Fruit fly (Drosophila melanogaster) whole organism, embryonic: Measurements from ENCODE around the gene CG13108.

Source experiments
- Adf1 ChIP-seq: fragments of 200-800 bp; sonication (Bioruptor generic); IDR thresholded peaks from 2 replicates; pipeline ENCODE4 v1.3.6; 2022; ENCODE audit warnings: missing biosample characterization, missing genetic modification characterization
- Atf6 ChIP-seq: fragments of 200-800 bp; sonication (Bioruptor generic); IDR thresholded peaks from 2 replicates; pipeline ENCODE4 v1.3.6; 2022; ENCODE audit warnings: missing biosample characterization, missing genetic modification characterization
- B-H2 ChIP-seq: fragments of 200-800 bp; sonication (Bioruptor generic); optimal IDR thresholded peaks from 2 replicates; lab custom pipeline; 2018; ENCODE audit warnings: missing biosample characterization, mild to moderate bottlenecking, missing genetic modification characterization
- BtbVII ChIP-seq: fragments of 200-800 bp; sonication (Bioruptor generic); optimal IDR thresholded peaks from 3 replicates; lab custom pipeline; 2017; ENCODE audit warnings: missing biosample characterization, mild to moderate bottlenecking, missing genetic modification characterization
- C15 ChIP-seq: fragments of 200-800 bp; sonication (Bioruptor generic); IDR thresholded peaks from 3 replicates; pipeline ENCODE4 v1.3.6; 2022; ENCODE audit warnings: missing biosample characterization, missing genetic modification characterization
- CG10147 ChIP-seq: fragments of 200-800 bp; sonication (Bioruptor generic); optimal IDR thresholded peaks from 2 replicates; lab custom pipeline; 2019; ENCODE audit warnings: missing biosample characterization, mild to moderate bottlenecking, missing genetic modification characterization, moderate library complexity
- CG10321 ChIP-seq: fragments of 200-800 bp; sonication (Bioruptor generic); IDR thresholded peaks from 2 replicates; pipeline ENCODE4 v1.3.6; 2022; ENCODE audit warnings: missing biosample characterization, missing genetic modification characterization
- CG10565 ChIP-seq: fragments of 200-800 bp; sonication (Bioruptor generic); optimal IDR thresholded peaks from 3 replicates; lab custom pipeline; 2016; ENCODE audit warnings: missing biosample characterization, mild to moderate bottlenecking, missing genetic modification characterization
- CG12071 ChIP-seq: fragments of 200-800 bp; sonication (Bioruptor generic); optimal IDR thresholded peaks from 3 replicates; lab custom pipeline; 2018; ENCODE audit warnings: missing biosample characterization, mild to moderate bottlenecking, missing genetic modification characterization
- CG13775 ChIP-seq: fragments of 200-800 bp; sonication (Bioruptor generic); optimal IDR thresholded peaks from 3 replicates; lab custom pipeline; 2017; ENCODE audit warnings: missing biosample characterization, mild to moderate bottlenecking, missing genetic modification characterization
- CG13894 ChIP-seq: fragments of 200-800 bp; sonication (Bioruptor generic); optimal IDR thresholded peaks from 3 replicates; lab custom pipeline; 2018; ENCODE audit warnings: missing biosample characterization, mild to moderate bottlenecking, missing genetic modification characterization, moderate library complexity
- CG16815 ChIP-seq: fragments of 200-800 bp; sonication (Bioruptor generic); optimal IDR thresholded peaks from 3 replicates; lab custom pipeline; 2017; ENCODE audit warnings: missing biosample characterization, mild to moderate bottlenecking, missing genetic modification characterization
- CG17568 ChIP-seq: fragments of 200-800 bp; sonication (Bioruptor generic); optimal IDR thresholded peaks from 2 replicates; lab custom pipeline; 2018; ENCODE audit warnings: missing biosample characterization, mild to moderate bottlenecking, missing genetic modification characterization, moderate library complexity
- CG18262 ChIP-seq: fragments of 200-800 bp; optimal IDR thresholded peaks from 3 replicates; lab custom pipeline; 2019; ENCODE audit warnings: missing biosample characterization, mild to moderate bottlenecking, missing genetic modification characterization, moderate library complexity
- CG3847 ChIP-seq: fragments of 200-800 bp; sonication (Bioruptor generic); IDR thresholded peaks from 2 replicates; pipeline ENCODE4 v1.3.6; 2022; ENCODE audit warnings: missing biosample characterization, missing genetic modification characterization
- CG8290 ChIP-seq, 3 experiments: fragments of 200-800 bp; sonication (Bioruptor generic); optimal IDR thresholded peaks; 2 replicates each; lab custom pipeline; 2016 to 2019; ENCODE audit warnings: missing biosample characterization in 3 of 3, missing genetic modification characterization in 3 of 3, mild to moderate bottlenecking in 2 of 3, moderate library complexity in 1 of 3
- CG8944 ChIP-seq: fragments of 200-800 bp; sonication (Bioruptor generic); optimal IDR thresholded peaks from 3 replicates; lab custom pipeline; 2016; ENCODE audit warnings: missing biosample characterization, missing genetic modification characterization
- Dbx ChIP-seq: fragments of 200-800 bp; sonication (Bioruptor generic); IDR thresholded peaks from 3 replicates; pipeline ENCODE4 v1.3.6; 2022; ENCODE audit warnings: missing biosample characterization, missing genetic modification characterization
- Dfd ChIP-seq, 2 experiments: fragments of >200 bp; optimal IDR thresholded peaks; 2 replicates each; lab custom pipeline; 2017; ENCODE audit warnings: missing biosample characterization in 2 of 2, missing genetic modification characterization in 2 of 2
- Ets97D ChIP-seq: fragments of 200-800 bp; sonication (Bioruptor generic); optimal IDR thresholded peaks from 3 replicates; lab custom pipeline; 2016; ENCODE audit warnings: missing biosample characterization, missing genetic modification characterization
- Fer1 ChIP-seq: fragments of 200-800 bp; sonication (Bioruptor generic); optimal IDR thresholded peaks from 2 replicates; lab custom pipeline; 2017; ENCODE audit warnings: missing biosample characterization, mild to moderate bottlenecking, missing genetic modification characterization
- Hand ChIP-seq: fragments of 200-800 bp; sonication (Bioruptor generic); optimal IDR thresholded peaks from 2 replicates; lab custom pipeline; 2017; ENCODE audit warnings: mild to moderate bottlenecking, missing biosample characterization, missing genetic modification reagents, missing genetic modification characterization
- Hmr ChIP-seq: fragments of 200-800 bp; sonication (Bioruptor generic); optimal IDR thresholded peaks from 3 replicates; lab custom pipeline; 2017; ENCODE audit warnings: mild to moderate bottlenecking, missing biosample characterization, missing genetic modification reagents, missing genetic modification characterization
- Hr39 ChIP-seq: fragments of >200 bp; optimal IDR thresholded peaks from 2 replicates; lab custom pipeline; 2017
- Side ChIP-seq: fragments of 200-800 bp; sonication (Bioruptor generic); optimal IDR thresholded peaks from 2 replicates; lab custom pipeline; 2016; ENCODE audit warnings: missing biosample characterization, missing genetic modification characterization
- Spps ChIP-seq: fragments of 200-800 bp; sonication (Bioruptor generic); optimal IDR thresholded peaks from 2 replicates; lab custom pipeline; 2018; ENCODE audit warnings: missing biosample characterization, mild to moderate bottlenecking, missing genetic modification characterization
- Usf ChIP-seq: fragments of 200-800 bp; sonication (Bioruptor generic); optimal IDR thresholded peaks from 2 replicates; lab custom pipeline; 2017; ENCODE audit warnings: missing genotype, missing biosample characterization, missing genetic modification characterization
- Xrp1 ChIP-seq: fragments of 200-800 bp; sonication (Bioruptor generic); IDR thresholded peaks from 2 replicates; pipeline ENCODE4 v1.3.6; 2022; ENCODE audit warnings: missing biosample characterization, missing genetic modification characterization
- bsh ChIP-seq, 2 experiments: fragments of 200-800 bp; sonication (Bioruptor generic); optimal IDR thresholded peaks; 2 replicates each; lab custom pipeline; 2017 to 2018; ENCODE audit warnings: mild to moderate bottlenecking in 2 of 2, missing biosample characterization in 2 of 2, missing genetic modification characterization in 2 of 2, moderate library complexity in 1 of 2
- chinmo ChIP-seq: fragments of 200-800 bp; sonication (Bioruptor generic); IDR thresholded peaks from 4 replicates; pipeline ENCODE4 v1.3.6; 2022; ENCODE audit warnings: missing biosample characterization, missing genetic modification characterization; ENCODE audit not compliant: partially characterized antibody
- crol ChIP-seq: fragments of 200-800 bp; sonication (Bioruptor generic); IDR thresholded peaks from 2 replicates; pipeline ENCODE4 v1.3.6; 2022; ENCODE audit warnings: missing biosample characterization, missing genetic modification characterization
- danr ChIP-seq: fragments of 200-800 bp; sonication (Bioruptor generic); IDR thresholded peaks from 2 replicates; pipeline ENCODE4 v1.3.6; 2022; ENCODE audit warnings: missing biosample characterization, missing genetic modification characterization
- ewg ChIP-seq: fragments of 200-800 bp; sonication (Bioruptor generic); optimal IDR thresholded peaks from 3 replicates; lab custom pipeline; 2017; ENCODE audit warnings: mild to moderate bottlenecking, missing biosample characterization, missing genetic modification reagents, missing genetic modification characterization
- exex ChIP-seq: fragments of 200-800 bp; sonication (Bioruptor generic); optimal IDR thresholded peaks from 4 replicates; lab custom pipeline; 2018; ENCODE audit warnings: missing biosample characterization, mild to moderate bottlenecking, missing genetic modification characterization, moderate library complexity
- gce ChIP-seq: fragments of 200-800 bp; sonication (Bioruptor generic); IDR thresholded peaks from 3 replicates; pipeline ENCODE4 v1.3.6; 2022; ENCODE audit warnings: missing biosample characterization, missing genetic modification characterization
- hkb ChIP-seq, 2 experiments: fragments of 200-800 bp in 1 of 2; fragments of >200 bp in 1 of 2; sonication (Bioruptor generic) in 1 of 2; IDR thresholded peaks in 1 of 2; optimal IDR thresholded peaks in 1 of 2; 2 replicates each; pipeline versions ENCODE4 v1.3.6 to Lab custom; 2017 to 2022; ENCODE audit warnings: missing biosample characterization in 1 of 2, missing genetic modification characterization in 1 of 2
- inv ChIP-seq: fragments of 200-800 bp; sonication (Bioruptor generic); IDR thresholded peaks from 2 replicates; pipeline ENCODE4 v1.3.6; 2022; ENCODE audit warnings: missing biosample characterization, missing genetic modification characterization; ENCODE audit not compliant: partially characterized antibody
- kah ChIP-seq: fragments of 200-800 bp; sonication (Bioruptor generic); optimal IDR thresholded peaks from 2 replicates; lab custom pipeline; 2018; ENCODE audit warnings: missing biosample characterization, mild to moderate bottlenecking, missing genetic modification characterization
- lbe ChIP-seq: fragments of 200-800 bp; sonication (Bioruptor generic); optimal IDR thresholded peaks from 2 replicates; lab custom pipeline; 2016; ENCODE audit warnings: missing biosample characterization, mild to moderate bottlenecking, missing genetic modification characterization
- nom ChIP-seq: fragments of 200-800 bp; sonication (Bioruptor generic); optimal IDR thresholded peaks from 2 replicates; lab custom pipeline; 2017; ENCODE audit warnings: missing biosample characterization, missing genetic modification characterization, mild to moderate bottlenecking, moderate library complexity, missing genetic modification reagents
- onecut ChIP-seq: fragments of 200-800 bp; sonication (Bioruptor generic); IDR thresholded peaks from 2 replicates; pipeline ENCODE4 v1.3.6; 2022; ENCODE audit warnings: missing biosample characterization, missing genetic modification characterization
- pum ChIP-seq: fragments of 200-800 bp; sonication (Bioruptor generic); optimal IDR thresholded peaks from 2 replicates; lab custom pipeline; 2016; ENCODE audit warnings: missing biosample characterization, missing genetic modification characterization
- rib ChIP-seq: fragments of 200-800 bp; sonication (Bioruptor generic); IDR thresholded peaks from 2 replicates; pipeline ENCODE4 v1.3.6; 2022; ENCODE audit warnings: missing biosample characterization, missing genetic modification characterization
- sens ChIP-seq: fragments of 200-800 bp; sonication (Bioruptor generic); peaks from one replicate; lab custom pipeline; 2016; ENCODE audit warnings: missing biosample characterization, missing genetic modification characterization
- sob ChIP-seq: fragments of 200-800 bp; sonication (Bioruptor generic); IDR thresholded peaks from 2 replicates; pipeline ENCODE4 v1.3.6; 2022; ENCODE audit warnings: missing biosample characterization, missing genetic modification characterization
- tio ChIP-seq: fragments of 200-800 bp; sonication (Bioruptor generic); optimal IDR thresholded peaks from 2 replicates; lab custom pipeline; 2017; ENCODE audit warnings: missing biosample characterization, missing genetic modification characterization, inconsistent platforms
- unpg ChIP-seq: fragments of 200-800 bp; sonication (Bioruptor generic); optimal IDR thresholded peaks from 3 replicates; lab custom pipeline; 2018; ENCODE audit warnings: missing biosample characterization, mild to moderate bottlenecking, missing genetic modification characterization, moderate library complexity

Gene CG13108

dm6 chr2L:9173857-9174593 lies 10.0 kb downstream of the CG13108 start:
- TF ChIP-seq gce (GFP tag; lab: Robert Waterston, UW) (no peak), Usf (no peak), chinmo (GFP tag; lab: Robert Waterston, UW) (0 out of 4 replicates have a peak, but pooled peaks have one; percentile 39), crol (peak; percentile 70), Dfd (GFP tag; optimal IDR thresholded peaks at IDR 0.05; lab: Kevin White, UChicago) (no peak), Hmr (GFP tag; lab: Kevin White, UChicago) (no peak), sens (peak; percentile 3), Hand (GFP tag; lab: Kevin White, UChicago) (no peak)

dm6 chr2L:9175172-9175571 lies 11.1 kb downstream of the CG13108 start:
- TF ChIP-seq tio = no peak
- no peak for TF ChIP-seq ewg (GFP tag; lab: Kevin White, UChicago)
- peak; percentile 50 for TF ChIP-seq CG12071 (GFP tag; lab: Kevin White, UChicago)
- TF ChIP-seq Side (GFP tag; lab: Kevin White, UChicago) = no peak
- TF ChIP-seq CG18262 (tag; lab: Kevin White, UChicago) = no peak
- no peak for TF ChIP-seq danr (GFP tag; lab: Robert Waterston, UW)
- TF ChIP-seq CG16815 (GFP tag; lab: Kevin White, UChicago) = no peak
- TF ChIP-seq CG13894 (tag; lab: Kevin White, UChicago) = peak; percentile 93
- TF ChIP-seq CG10147 (GFP tag; lab: Kevin White, UChicago) = peak; percentile 73
- TF ChIP-seq inv (GFP tag; lab: Robert Waterston, UW) = no peak
- no peak for TF ChIP-seq Spps (tag; lab: Kevin White, UChicago)
- TF ChIP-seq CG13775 (GFP tag; lab: Kevin White, UChicago) = no peak
- TF ChIP-seq CG8944 (GFP tag; lab: Kevin White, UChicago) = no peak
- TF ChIP-seq unpg (GFP tag; lab: Kevin White, UChicago) = peak; percentile 14
- peak; percentile 73; the same call in 1 of the 3 replicates for TF ChIP-seq C15 (GFP tag; lab: Robert Waterston, UW)
- TF ChIP-seq CG17568 = peak; percentile 56
- peak; percentile 84; the same call in 3 of the 4 replicates for TF ChIP-seq chinmo (GFP tag; lab: Robert Waterston, UW)
- no peak for TF ChIP-seq hkb (optimal IDR thresholded peaks at IDR 0.05; lab: Kevin White, UChicago)
- TF ChIP-seq hkb (GFP tag; IDR thresholded peaks at IDR 0.05; lab: Robert Waterston, UW) = peak; percentile 61
- peak; percentile 4 for TF ChIP-seq BtbVII (GFP tag; lab: Kevin White, UChicago)
- peak; percentile 39 for TF ChIP-seq exex (tag; lab: Kevin White, UChicago)
- TF ChIP-seq rib (GFP tag; lab: Robert Waterston, UW) = peak; percentile 81
- TF ChIP-seq B-H2 (GFP tag; lab: Kevin White, UChicago) = peak; percentile 91
- TF ChIP-seq Dbx (GFP tag; lab: Robert Waterston, UW) = peak; percentile 71; the same call in 2 of the 3 replicates
- TF ChIP-seq CG8290 (GFP tag; optimal IDR thresholded peaks at IDR 0.05; lab: Kevin White, UChicago) = no peak
- TF ChIP-seq CG8290 (tag; optimal IDR thresholded peaks at IDR 0.05; lab: Kevin White, UChicago) = peak in 1 of 2 experiments; percentile 4
- peak; percentile 66; the same call in 1 of the 2 replicates for TF ChIP-seq sob (GFP tag; lab: Robert Waterston, UW)
- TF ChIP-seq Atf6 (GFP tag; lab: Robert Waterston, UW) = peak; percentile 77
- no peak for TF ChIP-seq pum (GFP tag; lab: Kevin White, UChicago)
- peak; percentile 67; the same call in 1 of the 2 replicates for TF ChIP-seq Adf1 (GFP tag; lab: Robert Waterston, UW)
- TF ChIP-seq CG10321 (GFP tag; lab: Robert Waterston, UW) = 0 out of 2 replicates have a peak, but pooled peaks have one; percentile 23
- peak; percentile 75 for TF ChIP-seq nom
- TF ChIP-seq Ets97D (GFP tag; lab: Kevin White, UChicago) = no peak
- peak in 1 of 2 experiments; percentile 91 for TF ChIP-seq bsh (GFP tag; optimal IDR thresholded peaks at IDR 0.05; lab: Kevin White, UChicago)
- no peak for TF ChIP-seq CG10565 (GFP tag; lab: Kevin White, UChicago)
- peak; percentile 88 for TF ChIP-seq lbe (GFP tag; lab: Kevin White, UChicago)
- peak; percentile 39; the same call in 1 of the 2 replicates for TF ChIP-seq Xrp1 (GFP tag; lab: Robert Waterston, UW)
- peak; percentile 22; the same call in 1 of the 2 replicates for TF ChIP-seq CG3847 (GFP tag; lab: Robert Waterston, UW)
- TF ChIP-seq Fer1 = peak; percentile 59
- peak; percentile 15 for TF ChIP-seq kah (GFP tag; lab: Kevin White, UChicago)
- TF ChIP-seq onecut (GFP tag; lab: Robert Waterston, UW) = peak; percentile 68
- no peak for TF ChIP-seq Hr39
